Comparison of ENCODE assay signal across 2 fruit fly cellular contexts in genomic region chr3L:16690055-16690454, dm6.
TF ChIP-seq lines count a peak whose summit lies in the region.

No protein-coding gene starts in this region.

- TF ChIP-seq CTCF in whole organism, embryonic (GFP tag; optimal IDR thresholded peaks at IDR 0.05; lab: Kevin White, UChicago): no peak

TF ChIP-seq in whole organism, embryonic, 481 proteins besides CTCF, POLR2A, EP300 and RAD21:
- TF ChIP-seq grn (GFP tag; optimal IDR thresholded peaks at IDR 0.05; lab: Kevin White, UChicago) (no peak), kni (GFP tag; optimal IDR thresholded peaks at IDR 0.05; lab: Kevin White, UChicago) (peak; percentile 6), cg (GFP tag; optimal IDR thresholded peaks at IDR 0.05; lab: Kevin White, UChicago) (peak; percentile 60), sob (GFP tag; IDR thresholded peaks at IDR 0.05; lab: Robert Waterston, UW) (no peak), lab (GFP tag; optimal IDR thresholded peaks at IDR 0.05; lab: Kevin White, UChicago) (no peak), oc (tag; optimal IDR thresholded peaks at IDR 0.05; lab: Kevin White, UChicago) (peak; percentile 28), sima (GFP tag; optimal IDR thresholded peaks at IDR 0.05; lab: Kevin White, UChicago) (no peak), Hr78 (GFP tag; optimal IDR thresholded peaks at IDR 0.05; lab: Kevin White, UChicago) (peak in 1 of 2 experiments; percentile 33), mam (GFP tag; optimal IDR thresholded peaks at IDR 0.05; lab: Kevin White, UChicago) (no peak), abd-A (tag; optimal IDR thresholded peaks at IDR 0.05; lab: Kevin White, UChicago) (peak; percentile 7), pum (GFP tag; optimal IDR thresholded peaks at IDR 0.05; lab: Kevin White, UChicago) (no peak)

TF ChIP-seq in whole organism, wandering third instar larva, 38 proteins besides CTCF, POLR2A, EP300 and RAD21:
- TF ChIP-seq Hr78 (GFP tag; optimal IDR thresholded peaks at IDR 0.05; lab: Kevin White, UChicago): no peak
- TF ChIP-seq Dfd (GFP tag; optimal IDR thresholded peaks at IDR 0.05; lab: Kevin White, UChicago): peak; percentile 85
- TF ChIP-seq rgr (GFP tag; optimal IDR thresholded peaks at IDR 0.05; lab: Kevin White, UChicago): no peak
TF ChIP-seq in whole organism, wandering third instar larva: peak in this region for 1.

Comparison
In these comparisons a context has a peak if more than half of its experiments do, and no peak if none do; other contexts are left out.
1. Of the 10 proteins assayed by ChIP-seq in both whole organism, embryonic and whole organism, wandering third instar larva: peak only in whole organism, embryonic: none; only in whole organism, wandering third instar larva: Dfd; in both: none; in neither: 8; mixed calls (peak in some experiments, not most) for 1.